Worm (Caenorhabditis elegans) whole organism, young adult: ENCODE data around the gene cnp-2.

ENCODE experiments used
- B0261.1 ChIP-seq: sonication (generic microtip); optimal IDR thresholded peaks from 2 replicates; lab custom pipeline; 2016; ENCODE audit warnings: mild to moderate bottlenecking, missing genetic modification characterization, moderate library complexity, missing compliant biosample characterization
- C06A6.2 ChIP-seq: fragments of 200-800 bp; sonication (Bioruptor generic); conservative IDR thresholded peaks from 2 replicates; pipeline ENCODE4 v1.3.6; 2022; ENCODE audit warnings: missing genetic modification characterization, missing compliant biosample characterization
- D2030.7 ChIP-seq: fragments of 200-800 bp; sonication (Bioruptor generic); IDR thresholded peaks from 2 replicates; pipeline ENCODE4 v1.3.6; 2022; ENCODE audit warnings: missing genetic modification reagents, missing genetic modification characterization, missing compliant biosample characterization
- F22D6.2 ChIP-seq: sonication (generic microtip); optimal IDR thresholded peaks from 2 replicates; lab custom pipeline; 2016; ENCODE audit warnings: mild to moderate bottlenecking, missing genetic modification characterization, missing compliant biosample characterization
- F33H1.4 ChIP-seq: fragments of 200-800 bp; sonication (Bioruptor generic); IDR thresholded peaks from 2 replicates; pipeline ENCODE4 v1.3.6; 2022; ENCODE audit warnings: missing genetic modification reagents, missing genetic modification characterization, missing compliant biosample characterization
- F49E8.2 ChIP-seq: sonication (generic microtip); optimal IDR thresholded peaks from 3 replicates; lab custom pipeline; 2017; ENCODE audit warnings: missing genetic modification characterization, mild to moderate bottlenecking, missing compliant biosample characterization, antibody characterized with exemption, moderate library complexity; ENCODE audit not compliant: insufficient read depth
- F57C9.4 ChIP-seq: sonication (generic microtip); optimal IDR thresholded peaks from 2 replicates; lab custom pipeline; 2017; ENCODE audit warnings: mild to moderate bottlenecking, missing genetic modification characterization, missing compliant biosample characterization
- K11D2.4 ChIP-seq: fragments of 200-800 bp; sonication (Bioruptor generic); IDR thresholded peaks from 2 replicates; pipeline ENCODE4 v1.3.6; 2022; ENCODE audit warnings: missing genetic modification reagents, missing genetic modification characterization, missing compliant biosample characterization
- K12H6.12 ChIP-seq: fragments of 200-800 bp; sonication (Bioruptor generic); optimal IDR thresholded peaks from 2 replicates; lab custom pipeline; 2018; ENCODE audit warnings: mild to moderate bottlenecking, missing genetic modification characterization, missing compliant biosample characterization
- T26A5.8 ChIP-seq: sonication (generic microtip); optimal IDR thresholded peaks from 2 replicates; lab custom pipeline; 2016; ENCODE audit warnings: missing genetic modification characterization, missing compliant biosample characterization
- Y53G8AR.9 ChIP-seq: fragments of 200-800 bp; sonication (Bioruptor generic); conservative IDR thresholded peaks from 2 replicates; pipeline ENCODE4 v1.3.6; 2022; ENCODE audit warnings: missing genetic modification reagents, missing genetic modification characterization, missing compliant biosample characterization
- Y79H2A.3 ChIP-seq: fragments of 200-800 bp; sonication (Bioruptor generic); conservative IDR thresholded peaks from 2 replicates; pipeline ENCODE4 v1.3.6; 2022; ENCODE audit warnings: missing genetic modification reagents, missing genetic modification characterization, missing compliant biosample characterization
- aptf-2 ChIP-seq: fragments of 200-800 bp; sonication (Bioruptor generic); conservative IDR thresholded peaks from 2 replicates; pipeline ENCODE4 v1.3.6; 2022; ENCODE audit warnings: missing genetic modification reagents, missing genetic modification characterization, missing compliant biosample characterization
- aptf-3 ChIP-seq: fragments of 200-800 bp; sonication (Bioruptor generic); IDR thresholded peaks from 2 replicates; pipeline ENCODE4 v1.3.6; 2022; ENCODE audit warnings: missing genetic modification characterization, missing compliant biosample characterization
- atf-7 ChIP-seq: sonication (generic microtip); optimal IDR thresholded peaks from 2 replicates; lab custom pipeline; 2017; ENCODE audit warnings: mild to moderate bottlenecking, missing genetic modification characterization, missing compliant biosample characterization
- attf-6 ChIP-seq: fragments of 200-800 bp; sonication (Bioruptor generic); IDR thresholded peaks from 2 replicates; pipeline ENCODE4 v1.3.6; 2022; ENCODE audit warnings: missing genetic modification reagents, missing genetic modification characterization, missing compliant biosample characterization
- bed-2 ChIP-seq: fragments of 200-800 bp; sonication (Bioruptor generic); IDR thresholded peaks from 2 replicates; pipeline ENCODE4 v1.3.6; 2022; ENCODE audit warnings: missing genetic modification reagents, missing genetic modification characterization, missing compliant biosample characterization
- ccch-3 ChIP-seq: fragments of 200-800 bp; sonication (Bioruptor generic); optimal IDR thresholded peaks from 2 replicates; lab custom pipeline; 2018; ENCODE audit warnings: mild to moderate bottlenecking, missing genetic modification characterization, missing compliant biosample characterization
- cebp-1 ChIP-seq, 2 experiments: fragments of 200-800 bp in 1 of 2; sonication (Bioruptor generic) in 1 of 2; sonication (generic microtip) in 1 of 2; IDR thresholded peaks in 1 of 2; optimal IDR thresholded peaks in 1 of 2; 2 replicates each; pipeline versions ENCODE4 v1.3.6 to Lab custom; 2017 to 2022; ENCODE audit warnings: missing compliant biosample characterization in 2 of 2, missing genetic modification characterization in 2 of 2, mild to moderate bottlenecking in 1 of 2, missing genetic modification reagents in 1 of 2, moderate library complexity in 1 of 2
- cebp-2 ChIP-seq: fragments of 200-800 bp; sonication (Bioruptor generic); IDR thresholded peaks from 2 replicates; pipeline ENCODE4 v1.3.6; 2022; ENCODE audit warnings: missing genetic modification characterization, missing compliant biosample characterization
- ceh-100 ChIP-seq: fragments of 200-800 bp; sonication (Bioruptor generic); IDR thresholded peaks from 2 replicates; pipeline ENCODE4 v1.3.6; 2022; ENCODE audit warnings: missing genetic modification reagents, missing genetic modification characterization, missing compliant biosample characterization
- ceh-58 ChIP-seq: fragments of 200-800 bp; sonication (Bioruptor generic); IDR thresholded peaks from 2 replicates; pipeline ENCODE4 v1.3.6; 2022; ENCODE audit warnings: missing genetic modification characterization, missing compliant biosample characterization
- ceh-79 ChIP-seq: sonication (generic microtip); optimal IDR thresholded peaks from 2 replicates; lab custom pipeline; 2017; ENCODE audit warnings: mild to moderate bottlenecking, missing genetic modification characterization, missing compliant biosample characterization
- ceh-91 ChIP-seq: fragments of 200-800 bp; sonication (Bioruptor generic); IDR thresholded peaks from 2 replicates; pipeline ENCODE4 v1.3.6; 2022; ENCODE audit warnings: missing genetic modification reagents, missing genetic modification characterization, missing compliant biosample characterization
- dpl-1 ChIP-seq: fragments of 150-350 bp; optimal IDR thresholded peaks from 2 replicates; lab custom pipeline; 2014; ENCODE audit warnings: missing biosample characterization, missing genetic modification reagents, missing genetic modification characterization
- egl-18 ChIP-seq: fragments of 200-800 bp; sonication (Bioruptor generic); IDR thresholded peaks from 2 replicates; pipeline ENCODE4 v1.3.6; 2022; ENCODE audit warnings: missing genetic modification reagents, missing genetic modification characterization, missing compliant biosample characterization
- ets-4 ChIP-seq: fragments of 200-800 bp; sonication (Bioruptor generic); optimal IDR thresholded peaks from 2 replicates; lab custom pipeline; 2018; ENCODE audit warnings: mild to moderate bottlenecking, missing genetic modification characterization, missing compliant biosample characterization
- fkh-3 ChIP-seq: sonication (generic microtip); optimal IDR thresholded peaks from 2 replicates; lab custom pipeline; 2016; ENCODE audit warnings: mild to moderate bottlenecking, missing genetic modification characterization, missing compliant biosample characterization
- hmg-1.2 ChIP-seq: fragments of 200-800 bp; sonication (Bioruptor generic); IDR thresholded peaks from 2 replicates; pipeline ENCODE4 v1.3.6; 2022; ENCODE audit warnings: missing genetic modification reagents, missing genetic modification characterization, missing compliant biosample characterization
- hsf-1 ChIP-seq: fragments of 200-800 bp; sonication (Bioruptor generic); IDR thresholded peaks from 2 replicates; pipeline ENCODE4 v1.3.6; 2022; ENCODE audit warnings: missing genetic modification reagents, missing genetic modification characterization, missing compliant biosample characterization
- let-607 ChIP-seq, 2 experiments: fragments of 200-800 bp in 1 of 2; sonication (Bioruptor generic) in 1 of 2; sonication (generic microtip) in 1 of 2; optimal IDR thresholded peaks; 2 replicates each; lab custom pipeline; 2016 to 2018; ENCODE audit warnings: mild to moderate bottlenecking in 2 of 2, missing compliant biosample characterization in 2 of 2, missing genetic modification characterization in 2 of 2, moderate library complexity in 2 of 2, missing genotype in 1 of 2
- lin-26 ChIP-seq: fragments of 200-800 bp; sonication (Bioruptor generic); IDR thresholded peaks from 2 replicates; pipeline ENCODE4 v1.3.6; 2022; ENCODE audit warnings: missing genetic modification reagents, missing genetic modification characterization, missing compliant biosample characterization
- lir-1 ChIP-seq: fragments of 200-800 bp; sonication (Bioruptor generic); conservative IDR thresholded peaks from 2 replicates; pipeline ENCODE4 v1.3.6; 2022; ENCODE audit warnings: missing genetic modification reagents, missing genetic modification characterization, missing compliant biosample characterization
- mel-28 ChIP-seq: sonication (generic microtip); optimal IDR thresholded peaks from 2 replicates; lab custom pipeline; 2016; ENCODE audit warnings: borderline replicate concordance, mild to moderate bottlenecking, missing genetic modification characterization, missing compliant biosample characterization
- nfya-1 ChIP-seq: sonication (generic microtip); optimal IDR thresholded peaks from 2 replicates; lab custom pipeline; 2017; ENCODE audit warnings: antibody characterized with exemption, missing compliant biosample characterization, missing genetic modification characterization, borderline replicate concordance; ENCODE audit not compliant: insufficient read depth
- nhr-27 ChIP-seq: fragments of 200-800 bp; sonication (Bioruptor generic); optimal IDR thresholded peaks from 2 replicates; lab custom pipeline; 2018; ENCODE audit warnings: mild to moderate bottlenecking, missing genetic modification characterization, moderate library complexity, missing compliant biosample characterization
- nhr-80 ChIP-seq: sonication (generic microtip); optimal IDR thresholded peaks from 2 replicates; lab custom pipeline; 2016; ENCODE audit warnings: missing genetic modification characterization, missing compliant biosample characterization
- sea-2 ChIP-seq: fragments of 200-800 bp; sonication (Bioruptor generic); IDR thresholded peaks from 2 replicates; pipeline ENCODE4 v1.3.6; 2022; ENCODE audit warnings: missing genetic modification characterization, missing compliant biosample characterization
- snpc-3.4 ChIP-seq: sonication (generic microtip); optimal IDR thresholded peaks from 2 replicates; lab custom pipeline; 2017; ENCODE audit warnings: missing genetic modification characterization, mild to moderate bottlenecking, missing compliant biosample characterization, antibody characterized with exemption, moderate library complexity, missing genotype, missing genetic modification reagents
- snpc-4 ChIP-seq, 5 experiments: fragments of 150-350 bp in 1 of 5; sonication (generic microtip) in 4 of 5; optimal IDR thresholded peaks; 2 replicates each; lab custom pipeline; 2014 to 2018; ENCODE audit warnings: missing genetic modification characterization in 5 of 5, missing biosample characterization in 3 of 5, antibody characterized with exemption in 2 of 5, mild to moderate bottlenecking in 2 of 5, missing compliant biosample characterization in 2 of 5, missing genotype in 2 of 5, moderate library complexity in 2 of 5, missing genetic modification reagents in 1 of 5
- tbx-9 ChIP-seq: sonication (generic microtip); optimal IDR thresholded peaks from 2 replicates; lab custom pipeline; 2016; ENCODE audit warnings: borderline replicate concordance, missing genetic modification characterization, inconsistent platforms, missing compliant biosample characterization
- unc-130 ChIP-seq: sonication (generic microtip); optimal IDR thresholded peaks from 2 replicates; lab custom pipeline; 2016; ENCODE audit warnings: missing genetic modification reagents, missing genetic modification characterization, missing compliant biosample characterization
- unc-62 ChIP-seq: fragments of 150-350 bp; optimal IDR thresholded peaks from 2 replicates; lab custom pipeline; 2014; ENCODE audit warnings: missing biosample characterization, missing genetic modification reagents, missing genetic modification characterization
- zfh-2 ChIP-seq: fragments of 200-800 bp; sonication (Bioruptor generic); conservative IDR thresholded peaks from 2 replicates; pipeline ENCODE4 v1.3.6; 2022; ENCODE audit warnings: missing genetic modification reagents, missing genetic modification characterization, missing compliant biosample characterization
- zim-3 ChIP-seq: sonication (generic microtip); optimal IDR thresholded peaks from 2 replicates; lab custom pipeline; 2017; ENCODE audit warnings: mild to moderate bottlenecking, missing genetic modification characterization, moderate library complexity, missing compliant biosample characterization
- ztf-28 ChIP-seq: fragments of 200-800 bp; sonication (Bioruptor generic); IDR thresholded peaks from 2 replicates; pipeline ENCODE4 v1.3.6; 2022; ENCODE audit warnings: missing genetic modification reagents, missing genetic modification characterization, missing compliant biosample characterization
- ztf-3 ChIP-seq: fragments of 200-800 bp; sonication (Bioruptor generic); optimal IDR thresholded peaks from 2 replicates; lab custom pipeline; 2018; ENCODE audit warnings: mild to moderate bottlenecking, missing genetic modification characterization, missing compliant biosample characterization
- ztf-6 ChIP-seq: fragments of 200-800 bp; sonication (Bioruptor generic); IDR thresholded peaks from 2 replicates; pipeline ENCODE4 v1.3.6; 2022; ENCODE audit warnings: missing genetic modification reagents, missing genetic modification characterization, missing compliant biosample characterization

cnp-2 gene

ce11 chrII:12808746-12809145, 48.1 kb downstream of the cnp-2 start (continued):
- no peak for TF ChIP-seq cebp-1 (GFP tag; IDR thresholded peaks at IDR 0.05; lab: Robert Waterston, UW)
- no peak for TF ChIP-seq cebp-1 (tag; optimal IDR thresholded peaks at IDR 0.05; lab: Kevin White, UChicago)
- no peak for TF ChIP-seq sea-2 (GFP tag; lab: Robert Waterston, UW)
- TF ChIP-seq ccch-3 (GFP tag; lab: Kevin White, UChicago) = no peak
- peak; percentile 63; the same call in 1 of the 2 replicates for TF ChIP-seq ceh-91 (GFP tag; lab: Robert Waterston, UW)
- no peak for TF ChIP-seq zfh-2 (GFP tag; lab: Robert Waterston, UW)
- peak; percentile 22; the same call in 1 of the 2 replicates for TF ChIP-seq D2030.7
- TF ChIP-seq egl-18 = no peak
- no peak for TF ChIP-seq mel-28 (tag; lab: Kevin White, UChicago)
- no peak for TF ChIP-seq ceh-100 (GFP tag; lab: Robert Waterston, UW)
- no peak for TF ChIP-seq ceh-58 (GFP tag; lab: Robert Waterston, UW)
- no peak for TF ChIP-seq ets-4 (GFP tag; lab: Kevin White, UChicago)
- TF ChIP-seq ztf-6 (GFP tag; lab: Robert Waterston, UW) = no peak
- peak; percentile 40 for TF ChIP-seq snpc-3.4
- TF ChIP-seq aptf-2 (GFP tag; lab: Robert Waterston, UW) = no peak
- no peak for TF ChIP-seq nhr-27
- no peak for TF ChIP-seq fkh-3 (tag; lab: Kevin White, UChicago)
- TF ChIP-seq dpl-1 (GFP tag; lab: Kevin White, UChicago) = no peak
- no peak for TF ChIP-seq tbx-9 (tag; lab: Kevin White, UChicago)
- TF ChIP-seq attf-6 (GFP tag; lab: Robert Waterston, UW) = no peak
- TF ChIP-seq T26A5.8 (tag; lab: Kevin White, UChicago) = no peak
- no peak for TF ChIP-seq cebp-2
- TF ChIP-seq Y53G8AR.9 (GFP tag; lab: Robert Waterston, UW) = no peak
- no peak for TF ChIP-seq zim-3 (tag; lab: Kevin White, UChicago)
- no peak for TF ChIP-seq hsf-1 (GFP tag; lab: Robert Waterston, UW)
- TF ChIP-seq F22D6.2 (tag; lab: Kevin White, UChicago) = no peak
- peak; percentile 93 for TF ChIP-seq F33H1.4 (GFP tag; lab: Robert Waterston, UW)
- no peak for TF ChIP-seq C06A6.2 (GFP tag; lab: Robert Waterston, UW)
- TF ChIP-seq ceh-79 = no peak
- TF ChIP-seq B0261.1 (tag; lab: Kevin White, UChicago) = no peak
- TF ChIP-seq unc-62 (GFP tag; lab: Kevin White, UChicago) = no peak
- TF ChIP-seq ztf-3 (GFP tag; lab: Kevin White, UChicago) = no peak
- no peak for TF ChIP-seq ztf-28 (GFP tag; lab: Robert Waterston, UW)
- no peak for TF ChIP-seq let-607 (tag; optimal IDR thresholded peaks at IDR 0.05; lab: Kevin White, UChicago)
- no peak for TF ChIP-seq bed-2 (GFP tag; lab: Robert Waterston, UW)
- peak; percentile 14 for TF ChIP-seq unc-130 (GFP tag; lab: Kevin White, UChicago)
- TF ChIP-seq lin-26 (GFP tag; lab: Robert Waterston, UW) = no peak
- TF ChIP-seq snpc-4 (GFP tag; optimal IDR thresholded peaks at IDR 0.05; lab: Kevin White, UChicago) = no peak
- peak in 1 of 4 experiments; percentile 15 for TF ChIP-seq snpc-4 (tag; optimal IDR thresholded peaks at IDR 0.05; lab: Kevin White, UChicago)
- no peak for TF ChIP-seq Y79H2A.3 (GFP tag; lab: Robert Waterston, UW)
- TF ChIP-seq F57C9.4 (tag; lab: Kevin White, UChicago) = no peak
- no peak for TF ChIP-seq lir-1 (GFP tag; lab: Robert Waterston, UW)
- TF ChIP-seq aptf-3 (GFP tag; lab: Robert Waterston, UW) = no peak
- TF ChIP-seq K12H6.12 (tag; lab: Kevin White, UChicago) = no peak
- TF ChIP-seq atf-7 (tag; lab: Kevin White, UChicago) = no peak
- TF ChIP-seq hmg-1.2 (GFP tag; lab: Robert Waterston, UW) = 0 out of 2 replicates have a peak, but pooled peaks have one; percentile 7
- TF ChIP-seq nhr-80 (tag; lab: Kevin White, UChicago) = no peak
- TF ChIP-seq F49E8.2 = peak; percentile 20
- no peak for TF ChIP-seq K11D2.4 (GFP tag; lab: Robert Waterston, UW)
- TF ChIP-seq nfya-1 (tag; lab: Kevin White, UChicago) = no peak
